Fruit fly (Drosophila melanogaster): ENCODE measurements around the gene CG8478.

dm6 chr3R:9767620-9768592, 4.5 kb downstream of the CG8478 start, which contains the start of gene Naa80:
- no peak for TF ChIP-seq usp (GFP tag; optimal IDR thresholded peaks at IDR 0.05)
- TF ChIP-seq CG8478 (optimal IDR thresholded peaks at IDR 0.05), result no peak
- no peak for TF ChIP-seq Dll (optimal IDR thresholded peaks at IDR 0.05)
